Fruit fly (Drosophila melanogaster): ENCODE data around the gene CG5500.

The CG5500 gene

dm6 chr3R:26876432-26876831 lies at the start of gene CG5500:
CG5500 (plus strand) TSS chr3R:26876630.
- TF ChIP-seq CG8478 (optimal IDR thresholded peaks at IDR 0.05) (no peak), CTCF (optimal IDR thresholded peaks at IDR 0.05) (no peak)

- TF ChIP-seq CG8478 (optimal IDR thresholded peaks at IDR 0.05) (no peak), CTCF (optimal IDR thresholded peaks at IDR 0.05) (no peak)
Observed at dm6 chr3R:26831861-26832260, 44.6 kb upstream of the CG5500 start.

DNA sequence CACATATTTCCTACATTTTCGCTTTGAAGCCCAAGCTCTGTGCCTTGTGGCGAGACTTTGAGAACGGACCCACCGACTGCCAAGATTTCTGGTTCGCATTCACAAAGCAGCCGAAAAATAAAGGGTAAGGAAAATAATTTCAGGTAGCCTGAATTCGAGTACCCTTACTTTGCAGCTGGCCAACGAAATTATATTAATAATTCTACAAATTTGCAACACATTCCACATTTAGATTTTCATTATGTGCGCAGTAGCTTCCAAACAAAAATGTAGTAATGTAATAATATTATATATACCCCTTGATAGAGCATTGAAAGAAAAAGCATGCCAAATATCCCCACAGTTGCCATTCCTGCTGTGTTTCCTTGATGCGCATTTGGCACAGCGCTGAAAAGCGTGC lies 30.0 kb upstream of the CG5500 start:
- TF ChIP-seq CTCF (optimal IDR thresholded peaks at IDR 0.05) (no peak), CG8478 (optimal IDR thresholded peaks at IDR 0.05) (no peak)

dm6 chr3R:26853699-26854098 lies 22.7 kb upstream of the CG5500 start:
- no peak for TF ChIP-seq CG8478 (optimal IDR thresholded peaks at IDR 0.05)
- no peak for TF ChIP-seq CTCF (optimal IDR thresholded peaks at IDR 0.05)

DNA sequence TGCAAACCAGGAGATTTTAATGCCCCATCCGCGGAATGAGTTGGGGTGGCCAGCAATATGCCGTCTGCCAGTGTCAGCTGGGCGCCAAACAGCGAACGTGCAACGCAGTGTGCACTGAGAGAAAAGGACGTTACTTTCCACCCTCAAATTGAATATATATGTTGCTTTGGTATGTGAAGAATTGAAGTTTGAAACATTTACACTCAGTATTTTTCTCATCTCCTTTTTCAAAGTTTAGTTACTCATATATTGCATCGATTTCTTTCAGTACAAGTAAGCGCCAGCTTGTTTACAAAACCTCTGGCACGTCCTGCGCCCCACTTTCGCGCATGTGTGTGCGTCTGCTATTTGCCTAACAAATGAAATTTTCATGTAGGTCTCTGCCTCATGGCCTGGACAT lies 17.2 kb upstream of the CG5500 start:
- no peak for TF ChIP-seq CTCF (optimal IDR thresholded peaks at IDR 0.05)
- no peak for TF ChIP-seq CG8478 (optimal IDR thresholded peaks at IDR 0.05)

DNA sequence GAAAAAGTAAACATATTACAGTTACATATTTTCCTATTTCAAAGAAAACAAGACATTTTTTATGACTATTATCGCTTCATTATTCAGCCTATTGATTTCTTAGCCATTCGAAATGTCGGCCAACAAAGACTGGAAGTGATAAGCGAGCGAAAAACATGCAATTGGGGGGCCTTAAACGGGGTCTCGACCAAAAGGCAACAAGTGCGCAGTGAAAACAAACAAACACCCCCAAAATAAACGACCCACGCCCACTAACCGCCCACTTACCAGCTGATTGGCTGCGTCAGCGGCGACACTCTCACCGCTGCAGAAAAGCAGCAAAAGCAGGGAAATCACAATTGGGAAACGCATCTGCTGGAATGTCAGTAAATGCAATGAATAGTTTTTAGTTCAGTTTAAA lies 14.2 kb upstream of the CG5500 start:
- no peak for TF ChIP-seq CG8478 (optimal IDR thresholded peaks at IDR 0.05)
- no peak for TF ChIP-seq CTCF (optimal IDR thresholded peaks at IDR 0.05)

DNA sequence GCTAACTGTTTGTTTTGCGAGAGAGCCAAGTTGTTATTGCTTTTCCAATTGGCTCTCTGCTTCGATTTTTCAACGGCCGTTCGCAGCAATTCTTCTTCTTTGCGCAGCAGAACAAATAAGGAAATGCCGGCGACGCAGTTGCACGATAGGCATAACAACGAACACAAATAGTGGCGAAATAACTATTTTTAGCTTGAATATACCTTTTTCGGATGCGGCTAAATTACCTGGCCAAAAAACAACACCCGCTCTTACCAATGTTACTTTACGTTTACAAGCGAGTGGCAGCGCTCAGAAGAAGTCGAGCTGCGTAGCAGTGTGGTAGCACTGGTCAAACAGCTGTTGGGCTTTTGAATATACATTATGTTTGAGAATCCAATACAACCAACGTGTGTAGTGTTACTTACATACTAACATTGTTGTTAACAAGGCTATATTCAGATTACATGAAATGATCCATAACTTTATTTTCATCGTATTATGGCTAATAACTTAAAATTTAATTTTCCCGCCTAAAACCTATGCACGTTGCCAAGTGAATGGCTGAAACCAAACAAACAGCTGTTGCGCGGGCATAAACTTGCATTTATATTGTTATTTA lies 13.5 kb upstream of the CG5500 start, which contains the start of the genes Lerp and IntS12:
TSS of gene Lerp (minus strand) at position 283 of the 601 bp plus-strand sequence.
TSS of gene IntS12 (plus strand) at position 529 of the 601 bp plus-strand sequence.
- peak in 1 of 2 experiments; percentile 17 for TF ChIP-seq CTCF (optimal IDR thresholded peaks at IDR 0.05)
- TF ChIP-seq CG8478 (optimal IDR thresholded peaks at IDR 0.05): no peak

- TF ChIP-seq CTCF (optimal IDR thresholded peaks at IDR 0.05) (peak; percentile 97 to 99), CG8478 (optimal IDR thresholded peaks at IDR 0.05) (no peak)
Observed at dm6 chr3R:26866577-26867456, 9.6 kb upstream of the CG5500 start, which contains the start of the genes ball and His2Av. ball (minus strand) TSS chr3R:26866807. His2Av (plus strand) TSS chr3R:26866929.

DNA sequence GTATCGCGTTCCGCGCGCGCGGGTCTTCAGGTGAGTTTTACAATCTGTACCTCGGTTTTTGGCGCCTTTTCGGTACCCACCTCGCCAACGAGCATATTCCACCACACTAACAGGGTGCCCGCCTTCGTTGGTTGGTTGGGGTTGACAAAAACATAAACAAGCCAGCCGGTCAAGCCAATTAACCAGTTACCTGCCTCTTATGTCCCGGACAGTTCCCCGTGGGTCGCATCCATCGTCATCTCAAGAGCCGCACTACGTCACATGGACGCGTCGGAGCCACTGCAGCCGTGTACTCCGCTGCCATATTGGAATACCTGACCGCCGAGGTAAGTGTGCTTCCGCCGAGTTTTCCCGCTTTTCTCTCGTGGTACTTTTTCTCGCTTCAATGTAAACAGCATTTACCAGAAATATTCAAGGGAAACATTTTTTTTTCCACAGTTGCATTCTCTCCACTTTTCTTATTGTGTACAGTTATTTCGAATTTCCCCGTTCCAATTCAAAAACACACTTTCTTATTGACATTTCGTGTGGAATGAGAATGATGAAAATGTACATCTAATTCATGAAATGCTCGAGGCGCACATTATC lies 8.9 kb upstream of the CG5500 start:
- no peak for TF ChIP-seq CG8478 (optimal IDR thresholded peaks at IDR 0.05)
- no peak for TF ChIP-seq CTCF (optimal IDR thresholded peaks at IDR 0.05)

DNA sequence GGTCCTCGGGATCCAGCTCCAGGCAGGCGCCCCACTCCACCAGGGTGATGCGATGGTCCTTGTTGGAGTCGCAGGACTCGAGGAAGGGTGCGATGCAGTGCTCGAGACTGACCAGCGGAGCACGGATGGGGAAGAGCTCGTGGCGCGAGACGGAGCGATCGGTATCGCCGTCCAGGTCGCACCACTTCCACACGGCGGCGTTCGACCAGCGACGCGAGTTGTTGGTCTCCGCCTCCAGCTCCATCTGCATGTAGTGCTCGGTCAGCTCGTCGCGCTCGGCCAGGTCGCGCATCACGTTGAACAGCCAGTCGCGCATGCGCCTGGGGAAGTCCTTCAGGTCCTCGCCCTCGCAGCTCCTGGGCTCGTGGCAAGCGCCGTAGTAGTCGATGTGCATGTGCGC lies 7.0 kb upstream of the CG5500 start:
- TF ChIP-seq CTCF (optimal IDR thresholded peaks at IDR 0.05): no peak
- no peak for TF ChIP-seq CG8478 (optimal IDR thresholded peaks at IDR 0.05)

DNA sequence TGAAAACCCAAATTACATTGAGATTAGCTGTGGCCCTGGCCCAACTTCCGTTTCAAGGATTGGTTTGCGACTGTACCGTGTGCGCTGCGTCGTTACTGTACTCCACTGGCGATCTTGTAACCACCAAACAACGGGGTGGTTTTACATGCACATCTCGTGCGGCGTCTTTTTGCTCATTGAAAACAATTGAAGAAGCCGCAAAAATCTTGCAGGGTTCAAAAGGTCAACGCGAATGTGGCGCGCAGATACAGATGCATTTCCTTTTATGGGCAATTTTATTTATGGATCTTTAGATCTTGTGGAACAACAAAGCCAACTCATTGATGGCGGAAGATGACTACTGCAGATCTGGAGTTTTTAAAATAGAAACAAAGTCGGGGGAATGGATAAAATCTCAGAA lies 5.9 kb upstream of the CG5500 start:
- no peak for TF ChIP-seq CTCF (optimal IDR thresholded peaks at IDR 0.05)
- TF ChIP-seq CG8478 (optimal IDR thresholded peaks at IDR 0.05): no peak

DNA sequence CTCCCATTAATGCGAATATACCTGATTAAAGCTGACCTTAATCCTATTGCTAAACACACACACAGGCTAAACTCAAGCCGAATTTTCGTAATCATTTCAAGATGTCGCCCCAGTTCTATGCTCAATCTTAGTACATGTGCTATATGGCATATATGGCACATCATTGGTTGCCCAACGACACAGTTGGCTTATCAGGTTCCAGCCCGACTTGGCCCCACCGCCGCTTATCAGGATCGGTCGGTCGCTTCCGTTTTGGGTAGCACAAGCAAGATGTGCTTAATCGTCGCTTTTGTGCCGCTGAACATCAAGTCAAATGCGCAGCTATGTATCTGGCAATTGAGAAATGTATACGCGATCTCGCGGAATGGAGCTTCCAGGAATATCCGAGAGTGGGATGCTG lies 5.4 kb upstream of the CG5500 start:
- no peak for TF ChIP-seq CTCF (optimal IDR thresholded peaks at IDR 0.05)
- no peak for TF ChIP-seq CG8478 (optimal IDR thresholded peaks at IDR 0.05)

- TF ChIP-seq CG8478 (optimal IDR thresholded peaks at IDR 0.05): no peak
- no peak for TF ChIP-seq CTCF (optimal IDR thresholded peaks at IDR 0.05)
Observed at dm6 chr3R:26871852-26872251, 4.6 kb upstream of the CG5500 start, which contains the start of gene SPARC. SPARC (minus strand) TSS chr3R:26871995.

DNA sequence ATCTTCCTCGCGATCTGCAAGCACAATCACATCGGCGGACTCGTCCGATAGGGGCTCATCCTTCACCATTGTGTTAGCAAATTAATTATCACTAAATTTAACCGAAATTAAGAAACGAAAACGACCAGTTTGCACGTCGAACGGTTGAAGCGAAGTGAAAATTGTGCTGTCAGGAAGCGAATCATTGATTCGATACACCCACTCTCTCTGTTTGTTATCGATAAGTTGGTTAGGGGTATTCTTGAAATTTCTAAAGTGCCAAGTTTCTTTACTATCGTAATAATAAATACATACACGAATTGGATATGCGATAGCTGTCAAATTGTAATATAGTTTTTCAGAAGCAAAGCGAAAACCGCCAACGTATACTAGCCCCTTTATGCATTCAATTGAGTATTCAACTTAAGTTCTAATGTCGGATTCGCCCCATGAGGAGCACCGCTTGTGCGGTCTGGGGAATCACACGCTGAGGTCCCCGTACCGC lies 844 bp upstream of the CG5500 start, which contains the start of gene Rb97D:
TSS of gene Rb97D (minus strand) at position 199 of the 484 bp plus-strand sequence.
- no peak for TF ChIP-seq CTCF (optimal IDR thresholded peaks at IDR 0.05)
- no peak for TF ChIP-seq CG8478 (optimal IDR thresholded peaks at IDR 0.05)

dm6 chr3R:26876851-26877250 lies 421 bp downstream of the CG5500 start:
- TF ChIP-seq CG8478 (optimal IDR thresholded peaks at IDR 0.05) (no peak), CTCF (optimal IDR thresholded peaks at IDR 0.05) (no peak)
